Worm (Caenorhabditis elegans): ENCODE results near the gene C04E12.5.

DNA sequence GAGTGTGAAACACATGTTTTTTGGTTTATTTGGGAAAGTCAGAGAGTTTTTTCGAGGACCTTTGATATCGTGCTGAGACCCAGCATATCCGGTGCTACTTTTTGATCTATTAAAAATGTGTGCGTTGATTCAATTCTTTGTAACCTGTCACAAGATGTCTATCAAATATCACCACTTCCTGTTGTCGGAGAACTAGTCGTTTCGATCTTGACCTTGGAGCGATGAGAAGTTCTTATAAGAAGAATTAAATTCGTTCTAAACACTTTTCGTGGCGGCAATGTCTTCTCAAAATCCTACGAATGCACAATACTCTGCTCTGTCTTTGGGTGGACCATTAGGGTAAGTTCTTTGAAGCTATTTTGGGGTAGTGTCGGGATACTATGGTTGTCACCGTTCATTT, 42.3 kb upstream of the C04E12.5 start, which contains the start of gene F35F10.1:
- no peak for TF ChIP-seq lsy-2 (tag; optimal IDR thresholded peaks at IDR 0.05)
- TF ChIP-seq ceh-83 (GFP tag; optimal IDR thresholded peaks at IDR 0.05): no peak
- TF ChIP-seq mep-1 (tag; optimal IDR thresholded peaks at IDR 0.05): no peak
- TF ChIP-seq unc-62 (GFP tag; optimal IDR thresholded peaks at IDR 0.05): no peak
- TF ChIP-seq bed-3 (GFP tag; optimal IDR thresholded peaks at IDR 0.05): no peak
- no peak for TF ChIP-seq elt-1 (tag; optimal IDR thresholded peaks at IDR 0.05; ENCODE audit: borderline replicate concordance, insufficient read depth)
- TF ChIP-seq ztf-11 (tag; optimal IDR thresholded peaks at IDR 0.05): no peak
- no peak for TF ChIP-seq lin-13 (tag; optimal IDR thresholded peaks at IDR 0.05)
- no peak for TF ChIP-seq lin-32 (GFP tag; optimal IDR thresholded peaks at IDR 0.05)
- TF ChIP-seq nhr-28 (tag; optimal IDR thresholded peaks at IDR 0.05): no peak
- TF ChIP-seq nhr-237 (tag; optimal IDR thresholded peaks at IDR 0.05): no peak

Measured in whole organism, mixed stage, embryonic.